Worm (Caenorhabditis elegans): ENCODE measurements around the gene ZK84.5.
A peak's percentile ranks its signal among the peaks of the same experiment; 100 is the strongest.

Gene ZK84.5

DNA sequence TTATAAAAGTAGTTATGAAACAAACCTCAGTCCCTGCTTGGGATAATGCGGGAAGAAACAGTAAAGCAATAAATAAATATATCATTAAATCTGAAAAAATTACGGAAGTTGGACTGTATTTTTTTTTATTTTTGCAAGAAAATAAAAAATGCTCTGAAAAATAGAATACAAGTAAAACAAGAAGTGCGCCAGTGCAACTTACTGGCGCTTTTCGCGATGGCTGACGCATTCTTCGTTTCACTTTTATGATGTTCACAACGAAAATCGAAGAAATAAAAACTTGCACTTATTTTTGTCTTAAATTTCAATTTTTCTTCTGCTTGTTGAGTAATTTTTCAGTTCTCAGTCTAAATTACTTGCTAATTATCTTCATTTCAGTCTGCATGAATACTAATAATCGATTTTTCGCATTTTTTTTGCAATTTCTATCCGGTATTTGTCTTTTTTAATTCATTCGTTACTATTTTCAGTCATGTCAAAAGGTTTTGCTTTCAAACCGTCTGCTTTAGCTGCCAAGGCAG is 31.4 kb upstream of the ZK84.5 start, which contains the start of the genes R12C12.6 and ran-5 (continued):
- TF ChIP-seq nhr-102 (tag; optimal IDR thresholded peaks at IDR 0.05) (peak; percentile 86), nhr-48 (tag; optimal IDR thresholded peaks at IDR 0.05) (peak; percentile 81), zip-2 (tag; optimal IDR thresholded peaks at IDR 0.05) (peak; percentile 9), ctbp-1 (GFP tag; IDR thresholded peaks at IDR 0.05) (peak; percentile 63), dmd-6 (GFP tag; IDR thresholded peaks at IDR 0.05) (peak; percentile 79), saeg-2 (GFP tag; IDR thresholded peaks at IDR 0.05) (0 out of 2 replicates have a peak, but pooled peaks have one; percentile 12), T20F7.1 (GFP tag; optimal IDR thresholded peaks at IDR 0.05) (peak; percentile 79), ztf-7 (tag; optimal IDR thresholded peaks at IDR 0.05) (peak; percentile 75), tag-97 (GFP tag; IDR thresholded peaks at IDR 0.05) (no peak), unc-130 (GFP tag; optimal IDR thresholded peaks at IDR 0.05) (peak; percentile 42), ZK337.2 (GFP tag; IDR thresholded peaks at IDR 0.05) (0 out of 2 replicates have a peak, but pooled peaks have one; percentile 53), aha-1 (tag) (no peak), daf-16 (GFP tag; optimal IDR thresholded peaks at IDR 0.05) (peak in 1 of 2 experiments; percentile 46), daf-16 (tag; optimal IDR thresholded peaks at IDR 0.05) (peak; percentile 68), nhr-41 (GFP tag; IDR thresholded peaks at IDR 0.05) (no peak), mep-1 (tag; optimal IDR thresholded peaks at IDR 0.05) (peak; percentile 87), rbr-2 (tag; optimal IDR thresholded peaks at IDR 0.05) (peak; percentile 86), zfp-3 (GFP tag; conservative IDR thresholded peaks at IDR 0.05) (no peak), tra-1 (GFP tag; IDR thresholded peaks at IDR 0.05) (peak; percentile 44; the same call in 1 of the 2 replicates), F10B5.3 (tag; optimal IDR thresholded peaks at IDR 0.05) (peak; percentile 75), spr-1 (tag; optimal IDR thresholded peaks at IDR 0.05) (peak; percentile 74), jun-1 (tag; optimal IDR thresholded peaks at IDR 0.05) (peak; percentile 4), lir-3 (tag; optimal IDR thresholded peaks at IDR 0.05) (peak; percentile 27), Y48G9A.11 (GFP tag; IDR thresholded peaks at IDR 0.05) (no peak), lin-38 (GFP tag; IDR thresholded peaks at IDR 0.05) (peak; percentile 87), dve-1 (tag; optimal IDR thresholded peaks at IDR 0.05; ENCODE audit: insufficient read depth) (peak; percentile 78)

ce11 chrII:6046023-6046631 is 29.8 kb upstream of the ZK84.5 start:
- TF ChIP-seq lin-38 (GFP tag; IDR thresholded peaks at IDR 0.05) (no peak), mes-2 (tag; optimal IDR thresholded peaks at IDR 0.05; ENCODE audit: poor library complexity, severe bottlenecking) (peak; percentile 56), rbr-2 (tag; optimal IDR thresholded peaks at IDR 0.05) (no peak), arid-1 (GFP tag; conservative IDR thresholded peaks at IDR 0.05) (no peak), pha-4 (GFP tag; IDR thresholded peaks at IDR 0.05) (no peak), pha-4 (tag; optimal IDR thresholded peaks at IDR 0.05) (no peak), madf-9 (GFP tag; conservative IDR thresholded peaks at IDR 0.05) (no peak), aha-1 (tag) (peak; percentile 54), tag-97 (GFP tag; IDR thresholded peaks at IDR 0.05) (no peak), saeg-2 (GFP tag; IDR thresholded peaks at IDR 0.05) (no peak), F44E2.7 (GFP tag; IDR thresholded peaks at IDR 0.05) (no peak), hlh-30 (tag; optimal IDR thresholded peaks at IDR 0.05; ENCODE audit: insufficient read depth) (peak; percentile 13), sdz-12 (GFP tag; optimal IDR thresholded peaks at IDR 0.05) (no peak), ceh-32 (tag; optimal IDR thresholded peaks at IDR 0.05; ENCODE audit: poor library complexity) (no peak), hmg-1.1 (GFP tag; IDR thresholded peaks at IDR 0.05) (peak; percentile 46; the same call in 1 of the 2 replicates), unc-62 (GFP tag; optimal IDR thresholded peaks at IDR 0.05 in 1 of 2) (peak in 1 of 2 experiments; percentile 62), unc-62 (tag; optimal IDR thresholded peaks at IDR 0.05) (no peak), zfp-3 (GFP tag; conservative IDR thresholded peaks at IDR 0.05) (no peak), mep-1 (tag; optimal IDR thresholded peaks at IDR 0.05) (no peak), lsy-2 (tag; optimal IDR thresholded peaks at IDR 0.05) (peak in 1 of 2 experiments; percentile 31), dmd-6 (GFP tag; IDR thresholded peaks at IDR 0.05) (no peak), lin-13 (GFP tag; optimal IDR thresholded peaks at IDR 0.05) (no peak), nhr-6 (tag; optimal IDR thresholded peaks at IDR 0.05) (no peak), mdl-1 (tag; optimal IDR thresholded peaks at IDR 0.05) (no peak), ces-1 (GFP tag; optimal IDR thresholded peaks at IDR 0.05) (no peak)

All from whole organism, L4 larva.